Fruit fly (Drosophila melanogaster) Kc167 (cell line): ENCODE measurements around the gene hth.

ENCODE experiments used
- Sin3A ChIP-seq: fragments of >200 bp; optimal IDR thresholded peaks from 2 replicates; lab custom pipeline; 2018; ENCODE audit warnings: missing external identifiers
- insv ChIP-seq: fragments of >200 bp; optimal IDR thresholded peaks from 3 replicates; lab custom pipeline; 2018; ENCODE audit warnings: missing external identifiers
- psq ChIP-seq: fragments of >200 bp; optimal IDR thresholded peaks from 2 replicates; lab custom pipeline; 2017; ENCODE audit warnings: missing external identifiers
- ttk ChIP-seq: sonication (Bioruptor generic); optimal IDR thresholded peaks from 2 replicates; lab custom pipeline; 2017; ENCODE audit warnings: missing external identifiers

- TF ChIP-seq ttk (lab: Kevin White, UChicago) (no peak), insv (no peak), Sin3A (lab: Kevin White, UChicago) (no peak), psq (no peak)
Measured at dm6 chr3R:10617714-10618113, 21.7 kb downstream of the hth start.
